Fruit fly (Drosophila melanogaster): ENCODE measurements around the gene CG32344.

DNA sequence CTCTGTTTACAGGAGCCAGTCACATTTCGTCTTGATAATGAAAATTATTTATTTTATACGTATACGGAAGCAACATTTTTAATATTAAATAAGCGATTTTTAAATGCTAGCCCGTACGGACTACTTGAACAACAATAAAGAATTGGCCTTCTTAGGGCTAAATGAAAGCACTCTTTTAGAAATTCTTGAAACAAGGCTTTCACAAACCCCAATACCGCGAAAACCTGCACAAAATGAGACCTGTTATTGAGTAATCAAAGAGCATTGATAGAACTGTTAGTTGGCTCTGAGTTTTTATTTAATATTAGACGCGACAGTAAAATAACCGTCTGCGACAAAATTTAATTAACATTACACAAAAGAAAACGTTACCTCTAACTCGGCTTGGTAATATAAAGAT is 49.7 kb downstream of the CG32344 start, which contains the start of gene ttm2:
- TF ChIP-seq CTCF (optimal IDR thresholded peaks at IDR 0.05), result no peak
- TF ChIP-seq CG8478 (optimal IDR thresholded peaks at IDR 0.05), result no peak
